Fruit fly (Drosophila melanogaster) whole organism, embryonic: ENCODE measurements around the gene CG1999.

Source experiments
- Aef1 ChIP-seq: fragments of 200-800 bp; sonication (Bioruptor generic); IDR thresholded peaks from 3 replicates; pipeline ENCODE4 v1.3.6; 2022; ENCODE audit warnings: missing biosample characterization, missing genetic modification characterization
- B-H1 ChIP-seq: fragments of 200-800 bp; sonication (Bioruptor generic); IDR thresholded peaks from 3 replicates; pipeline ENCODE4 v1.3.6; 2022; ENCODE audit warnings: missing biosample characterization, missing genetic modification characterization
- B-H2 ChIP-seq: fragments of 200-800 bp; sonication (Bioruptor generic); optimal IDR thresholded peaks from 2 replicates; lab custom pipeline; 2018; ENCODE audit warnings: missing biosample characterization, mild to moderate bottlenecking, missing genetic modification characterization
- CG10321 ChIP-seq: fragments of 200-800 bp; sonication (Bioruptor generic); IDR thresholded peaks from 2 replicates; pipeline ENCODE4 v1.3.6; 2022; ENCODE audit warnings: missing biosample characterization, missing genetic modification characterization
- CG10431 ChIP-seq: fragments of 200-800 bp; sonication (Bioruptor generic); optimal IDR thresholded peaks from 3 replicates; lab custom pipeline; 2018; ENCODE audit warnings: missing biosample characterization, mild to moderate bottlenecking, missing genetic modification characterization
- CG10959 ChIP-seq: fragments of 200-800 bp; sonication (Bioruptor generic); IDR thresholded peaks from 2 replicates; pipeline ENCODE4 v1.3.6; 2022; ENCODE audit warnings: missing biosample characterization, missing genetic modification characterization
- CG11504 ChIP-seq: fragments of 200-800 bp; sonication (Bioruptor generic); optimal IDR thresholded peaks from 3 replicates; lab custom pipeline; 2019; ENCODE audit warnings: missing biosample characterization, mild to moderate bottlenecking, missing genetic modification characterization, moderate library complexity
- CG12299 ChIP-seq: fragments of 200-800 bp; sonication (Bioruptor generic); optimal IDR thresholded peaks from 2 replicates; lab custom pipeline; 2018; ENCODE audit warnings: missing biosample characterization, mild to moderate bottlenecking, missing genetic modification characterization
- CG13123 ChIP-seq: fragments of 200-800 bp; sonication (Bioruptor generic); optimal IDR thresholded peaks from 2 replicates; lab custom pipeline; 2016; ENCODE audit warnings: missing biosample characterization, missing genetic modification characterization
- CG13296 ChIP-seq: fragments of 200-800 bp; sonication (Bioruptor generic); optimal IDR thresholded peaks from 3 replicates; lab custom pipeline; 2018; ENCODE audit warnings: missing biosample characterization, mild to moderate bottlenecking, missing genetic modification characterization
- CG13624 ChIP-seq: fragments of 200-800 bp; sonication (Bioruptor generic); optimal IDR thresholded peaks from 2 replicates; lab custom pipeline; 2016; ENCODE audit warnings: missing biosample characterization, missing genetic modification characterization
- CG1529 ChIP-seq: fragments of 200-800 bp; sonication (Bioruptor generic); optimal IDR thresholded peaks from 3 replicates; lab custom pipeline; 2018; ENCODE audit warnings: missing biosample characterization, missing genetic modification characterization
- CG1603 ChIP-seq: fragments of 200-800 bp; sonication (Bioruptor generic); optimal IDR thresholded peaks from 2 replicates; lab custom pipeline; 2019; ENCODE audit warnings: missing biosample characterization, mild to moderate bottlenecking, missing genetic modification characterization, moderate library complexity
- CG1647 ChIP-seq: fragments of 200-800 bp; sonication (Bioruptor generic); optimal IDR thresholded peaks from 3 replicates; lab custom pipeline; 2016; ENCODE audit warnings: missing biosample characterization, missing genetic modification characterization
- CG17186 ChIP-seq: fragments of 200-800 bp; sonication (Bioruptor generic); optimal IDR thresholded peaks from 3 replicates; lab custom pipeline; 2017; ENCODE audit warnings: missing biosample characterization, missing genetic modification reagents, missing genetic modification characterization
- CG1832 ChIP-seq: fragments of 200-800 bp; sonication (Bioruptor generic); optimal IDR thresholded peaks from 2 replicates; lab custom pipeline; 2017; ENCODE audit warnings: missing biosample characterization, mild to moderate bottlenecking, missing genetic modification characterization, inconsistent platforms
- CG18599 ChIP-seq: fragments of 200-800 bp; sonication (Bioruptor generic); optimal IDR thresholded peaks from 3 replicates; lab custom pipeline; 2017; ENCODE audit warnings: missing biosample characterization, missing genetic modification characterization, mild to moderate bottlenecking, moderate library complexity, missing genetic modification reagents
- CG2199 ChIP-seq: fragments of 200-800 bp; sonication (Bioruptor generic); IDR thresholded peaks from 3 replicates; pipeline ENCODE4 v1.3.6; 2022; ENCODE audit warnings: missing biosample characterization, missing genetic modification characterization
- CG31365 ChIP-seq: fragments of 200-800 bp; sonication (Bioruptor generic); optimal IDR thresholded peaks from 2 replicates; lab custom pipeline; 2018; ENCODE audit warnings: missing biosample characterization, mild to moderate bottlenecking, missing genetic modification characterization
- CG6791 ChIP-seq: fragments of 200-800 bp; sonication (Bioruptor generic); IDR thresholded peaks from 3 replicates; pipeline ENCODE4 v1.3.6; 2022; ENCODE audit warnings: missing biosample characterization, missing genetic modification characterization; ENCODE audit not compliant: partially characterized antibody
- CG6813 ChIP-seq: fragments of 200-800 bp; sonication (Bioruptor generic); optimal IDR thresholded peaks from 2 replicates; lab custom pipeline; 2017; ENCODE audit warnings: missing biosample characterization, missing genetic modification characterization, mild to moderate bottlenecking, moderate library complexity, missing genetic modification reagents
- CG8281 ChIP-seq: fragments of 200-800 bp; sonication (Bioruptor generic); optimal IDR thresholded peaks from 2 replicates; lab custom pipeline; 2018; ENCODE audit warnings: missing biosample characterization, mild to moderate bottlenecking, missing genetic modification characterization, moderate library complexity
- CTCF ChIP-seq: fragments of 200-800 bp; sonication (Bioruptor generic); optimal IDR thresholded peaks from 2 replicates; lab custom pipeline; 2017; ENCODE audit warnings: missing biosample characterization, mild to moderate bottlenecking, missing genetic modification characterization, moderate library complexity
- Deaf1 ChIP-seq: fragments of 200-800 bp; optimal IDR thresholded peaks from 3 replicates; lab custom pipeline; 2019; ENCODE audit warnings: missing biosample characterization, mild to moderate bottlenecking, missing genetic modification characterization, moderate library complexity
- Dfd ChIP-seq, 2 experiments: fragments of >200 bp; optimal IDR thresholded peaks; 2 replicates each; lab custom pipeline; 2017; ENCODE audit warnings: missing biosample characterization in 2 of 2, missing genetic modification characterization in 2 of 2
- Hsf ChIP-seq: fragments of 200-800 bp; sonication (Bioruptor generic); optimal IDR thresholded peaks from 3 replicates; lab custom pipeline; 2016; ENCODE audit warnings: missing biosample characterization, missing genetic modification characterization
- Lpt ChIP-seq: fragments of >200 bp; optimal IDR thresholded peaks from 2 replicates; lab custom pipeline; 2018; ENCODE audit warnings: missing biosample characterization, missing genetic modification characterization
- NK7.1 ChIP-seq: fragments of 200-800 bp; sonication (Bioruptor generic); optimal IDR thresholded peaks from 3 replicates; lab custom pipeline; 2016; ENCODE audit warnings: missing biosample characterization, missing genetic modification characterization
- Nf-YA ChIP-seq: fragments of 200-800 bp; sonication (Bioruptor generic); IDR thresholded peaks from 2 replicates; pipeline ENCODE4 v1.3.6; 2022; ENCODE audit warnings: missing biosample characterization, missing genetic modification characterization
- Nf-YB ChIP-seq: fragments of 200-800 bp; sonication (Bioruptor generic); optimal IDR thresholded peaks from 3 replicates; lab custom pipeline; 2019; ENCODE audit warnings: missing biosample characterization, mild to moderate bottlenecking, missing genetic modification characterization, moderate library complexity
- Nf-YC ChIP-seq: fragments of 200-800 bp; optimal IDR thresholded peaks from 3 replicates; lab custom pipeline; 2019; ENCODE audit warnings: missing biosample characterization, mild to moderate bottlenecking, missing genetic modification characterization, moderate library complexity
- Sin3A ChIP-seq: fragments of >200 bp; optimal IDR thresholded peaks from 2 replicates; lab custom pipeline; 2018
- Usf ChIP-seq: fragments of 200-800 bp; sonication (Bioruptor generic); optimal IDR thresholded peaks from 2 replicates; lab custom pipeline; 2017; ENCODE audit warnings: missing genotype, missing biosample characterization, missing genetic modification characterization
- abd-A ChIP-seq: fragments of 200-800 bp; sonication (Bioruptor generic); optimal IDR thresholded peaks from 3 replicates; lab custom pipeline; 2019; ENCODE audit warnings: missing biosample characterization, mild to moderate bottlenecking, missing genetic modification characterization, moderate library complexity
- bsh ChIP-seq, 2 experiments: fragments of 200-800 bp; sonication (Bioruptor generic); optimal IDR thresholded peaks; 2 replicates each; lab custom pipeline; 2017 to 2018; ENCODE audit warnings: mild to moderate bottlenecking in 2 of 2, missing biosample characterization in 2 of 2, missing genetic modification characterization in 2 of 2, moderate library complexity in 1 of 2
- caup ChIP-seq: fragments of 200-800 bp; sonication (Bioruptor generic); optimal IDR thresholded peaks from 3 replicates; lab custom pipeline; 2017; ENCODE audit warnings: missing biosample characterization, mild to moderate bottlenecking, missing genetic modification characterization, moderate library complexity; ENCODE audit not compliant: severe bottlenecking
- cg ChIP-seq: fragments of 200-800 bp; sonication (Bioruptor generic); optimal IDR thresholded peaks from 3 replicates; lab custom pipeline; 2019; ENCODE audit warnings: missing biosample characterization, mild to moderate bottlenecking, missing genetic modification characterization, moderate library complexity
- corto ChIP-seq: fragments of 200-800 bp; sonication (Bioruptor generic); optimal IDR thresholded peaks from 2 replicates; lab custom pipeline; 2016; ENCODE audit warnings: missing biosample characterization, mild to moderate bottlenecking, missing genetic modification characterization, moderate library complexity
- fu2 ChIP-seq: fragments of 200-800 bp; sonication (Bioruptor generic); optimal IDR thresholded peaks from 2 replicates; lab custom pipeline; 2016; ENCODE audit warnings: missing biosample characterization, missing genetic modification characterization
- gce ChIP-seq: fragments of 200-800 bp; sonication (Bioruptor generic); IDR thresholded peaks from 3 replicates; pipeline ENCODE4 v1.3.6; 2022; ENCODE audit warnings: missing biosample characterization, missing genetic modification characterization
- hb ChIP-seq: fragments of 200-800 bp; sonication (Bioruptor generic); IDR thresholded peaks from 3 replicates; pipeline ENCODE4 v1.3.6; 2022; ENCODE audit warnings: missing biosample characterization, missing genetic modification characterization; ENCODE audit not compliant: partially characterized antibody
- lilli ChIP-seq: fragments of 200-800 bp; sonication (Bioruptor generic); optimal IDR thresholded peaks from 3 replicates; lab custom pipeline; 2016; ENCODE audit warnings: missing biosample characterization, missing genetic modification characterization
- maf-S ChIP-seq: fragments of 200-800 bp; sonication (Bioruptor generic); optimal IDR thresholded peaks from 2 replicates; lab custom pipeline; 2016; ENCODE audit warnings: missing biosample characterization, missing genetic modification characterization
- nerfin-1 ChIP-seq: fragments of 200-800 bp; sonication (Bioruptor generic); optimal IDR thresholded peaks from 3 replicates; lab custom pipeline; 2019; ENCODE audit warnings: missing biosample characterization, mild to moderate bottlenecking, missing genetic modification characterization, moderate library complexity
- odd ChIP-seq: fragments of 200-800 bp; sonication (Bioruptor generic); optimal IDR thresholded peaks from 2 replicates; lab custom pipeline; 2017; ENCODE audit warnings: missing biosample characterization, mild to moderate bottlenecking, missing genetic modification characterization
- salm ChIP-seq: fragments of 200-800 bp; sonication (Bioruptor generic); optimal IDR thresholded peaks from 2 replicates; lab custom pipeline; 2018; ENCODE audit warnings: missing biosample characterization, mild to moderate bottlenecking, missing genetic modification characterization
- stwl ChIP-seq: fragments of 200-800 bp; sonication (Bioruptor generic); optimal IDR thresholded peaks from 3 replicates; lab custom pipeline; 2018; ENCODE audit warnings: missing biosample characterization, mild to moderate bottlenecking, missing genetic modification characterization, moderate library complexity
- zf30C ChIP-seq: fragments of 200-800 bp; sonication (Bioruptor generic); optimal IDR thresholded peaks from 3 replicates; lab custom pipeline; 2018; ENCODE audit warnings: missing biosample characterization, mild to moderate bottlenecking, missing genetic modification characterization

CG1999 gene

dm6 chrX:7347406-7347805 is 11.2 kb upstream of the CG1999 start, which contains the start of gene CG15034:
TSS of gene CG15034 (minus strand) at chrX:7347506.
- TF ChIP-seq Hsf (GFP tag; lab: Kevin White, UChicago) (no peak), maf-S (GFP tag; lab: Kevin White, UChicago) (no peak), zf30C (GFP tag; lab: Kevin White, UChicago) (no peak), abd-A (tag; lab: Kevin White, UChicago) (no peak), CG13296 (GFP tag; lab: Kevin White, UChicago) (no peak), B-H1 (GFP tag; lab: Robert Waterston, UW) (no peak), Sin3A (lab: Kevin White, UChicago) (no peak), gce (GFP tag; lab: Robert Waterston, UW) (no peak), CG17186 (GFP tag; lab: Kevin White, UChicago) (no peak), CG12299 (tag; lab: Kevin White, UChicago) (no peak), Usf (GFP tag; lab: Kevin White, UChicago) (no peak), Lpt (GFP tag; lab: Kevin White, UChicago) (no peak), fu2 (GFP tag; lab: Kevin White, UChicago) (no peak)

- TF ChIP-seq Dfd (GFP tag; optimal IDR thresholded peaks at IDR 0.05; lab: Kevin White, UChicago) (peak in 1 of 2 experiments; percentile 22), CG2199 (GFP tag; lab: Robert Waterston, UW) (0 out of 3 replicates have a peak, but pooled peaks have one; percentile 43), stwl (tag; lab: Kevin White, UChicago) (peak; percentile 52), B-H2 (no peak), CG1603 (tag; lab: Kevin White, UChicago) (no peak), CG13624 (GFP tag; lab: Kevin White, UChicago) (no peak), CTCF (GFP tag; lab: Kevin White, UChicago) (peak; percentile 86), CG31365 (tag; lab: Kevin White, UChicago) (peak; percentile 89)
Measured at dm6 chrX:7349963-7350362, 8.6 kb upstream of the CG1999 start.

- TF ChIP-seq CG1647 (GFP tag; lab: Kevin White, UChicago) (no peak), CG6813 (GFP tag; lab: Kevin White, UChicago) (no peak), CG10959 (GFP tag; lab: Robert Waterston, UW) (no peak), CG6791 (no peak), CG18599 (no peak), gce (GFP tag; lab: Robert Waterston, UW) (no peak), Deaf1 (tag; lab: Kevin White, UChicago) (peak; percentile 66), Nf-YA (GFP tag; lab: Robert Waterston, UW) (0 out of 2 replicates have a peak, but pooled peaks have one; percentile 12), bsh (GFP tag; optimal IDR thresholded peaks at IDR 0.05; lab: Kevin White, UChicago) (no peak), CG10321 (GFP tag; lab: Robert Waterston, UW) (peak; percentile 74), CG10431 (GFP tag; lab: Kevin White, UChicago) (no peak), Nf-YC (peak; percentile 94), caup (GFP tag; lab: Kevin White, UChicago) (no peak), corto (GFP tag; lab: Kevin White, UChicago) (no peak), CG8281 (no peak), nerfin-1 (tag; lab: Kevin White, UChicago) (no peak), NK7.1 (no peak), CG1832 (GFP tag; lab: Kevin White, UChicago) (peak; percentile 40), salm (no peak), Aef1 (no peak), CG2199 (GFP tag; lab: Robert Waterston, UW) (0 out of 3 replicates have a peak, but pooled peaks have one; percentile 17), Nf-YB (peak; percentile 93), hb (GFP tag; lab: Robert Waterston, UW) (no peak), odd (no peak), lilli (GFP tag; lab: Kevin White, UChicago) (no peak), CG13123 (GFP tag; lab: Kevin White, UChicago) (no peak), CG11504 (no peak), cg (GFP tag; lab: Kevin White, UChicago) (peak; percentile 26), CG1529 (no peak)
Measured at dm6 chrX:7368361-7368760, 9.8 kb downstream of the CG1999 start.
